Worm (Caenorhabditis elegans): Measurements from ENCODE around the gene C25F6.1.

The C25F6.1 gene

ce11 chrX:5524260-5524659 lies 38.0 kb downstream of the C25F6.1 start:
- TF ChIP-seq ama-1 (optimal IDR thresholded peaks at IDR 0.05) (no peak), sea-1 (GFP tag; conservative IDR thresholded peaks at IDR 0.05) (no peak), ets-7 (tag; optimal IDR thresholded peaks at IDR 0.05) (no peak), tbx-37 (GFP tag; conservative IDR thresholded peaks at IDR 0.05) (no peak), hmg-4 (GFP tag; optimal IDR thresholded peaks at IDR 0.05) (no peak), pes-1 (GFP tag; IDR thresholded peaks at IDR 0.05) (no peak), F13C5.2 (tag; optimal IDR thresholded peaks at IDR 0.05) (no peak), scrt-1 (GFP tag; IDR thresholded peaks at IDR 0.05) (no peak), B0310.2 (tag; optimal IDR thresholded peaks at IDR 0.05) (no peak), tbx-11 (GFP tag; IDR thresholded peaks at IDR 0.05) (no peak), hnd-1 (tag; optimal IDR thresholded peaks at IDR 0.05) (no peak), tra-4 (tag; optimal IDR thresholded peaks at IDR 0.05) (no peak), ceh-36 (tag; optimal IDR thresholded peaks at IDR 0.05) (no peak), aly-1 (tag; optimal IDR thresholded peaks at IDR 0.05) (no peak), ceh-13 (GFP tag; optimal IDR thresholded peaks at IDR 0.05) (no peak), flt-1 (GFP tag; IDR thresholded peaks at IDR 0.05) (no peak), hmbx-1 (tag; optimal IDR thresholded peaks at IDR 0.05) (no peak)
